Fruit fly (Drosophila melanogaster) whole organism, prepupa: ENCODE measurements around the gene Usp2.

Experiments used
- CG10669 ChIP-seq: fragments of 200-800 bp; sonication (Bioruptor generic); optimal IDR thresholded peaks from 3 replicates; lab custom pipeline; 2018; ENCODE audit warnings: missing biosample characterization, mild to moderate bottlenecking, missing genetic modification characterization, moderate library complexity
- CG6276 ChIP-seq: fragments of 200-800 bp; sonication (Bioruptor generic); optimal IDR thresholded peaks from 2 replicates; lab custom pipeline; 2017; ENCODE audit warnings: missing biosample characterization, mild to moderate bottlenecking, missing genetic modification characterization
- Gug ChIP-seq: fragments of 200-800 bp; sonication (Bioruptor generic); IDR thresholded peaks from 2 replicates; pipeline ENCODE4 v1.3.6; 2022; ENCODE audit warnings: missing biosample characterization, missing genetic modification characterization
- esn ChIP-seq: fragments of 200-800 bp; sonication (Bioruptor generic); optimal IDR thresholded peaks from 2 replicates; lab custom pipeline; 2016; ENCODE audit warnings: missing biosample characterization, mild to moderate bottlenecking, missing genetic modification characterization, moderate library complexity
- ss ChIP-seq, 2 experiments: fragments of 200-800 bp; sonication (Bioruptor generic); optimal IDR thresholded peaks; 2 replicates in 1 of 2; 3 replicates in 1 of 2; lab custom pipeline; 2017 to 2018; ENCODE audit warnings: mild to moderate bottlenecking in 2 of 2, missing biosample characterization in 2 of 2, missing genetic modification characterization in 2 of 2, moderate library complexity in 1 of 2

DNA sequence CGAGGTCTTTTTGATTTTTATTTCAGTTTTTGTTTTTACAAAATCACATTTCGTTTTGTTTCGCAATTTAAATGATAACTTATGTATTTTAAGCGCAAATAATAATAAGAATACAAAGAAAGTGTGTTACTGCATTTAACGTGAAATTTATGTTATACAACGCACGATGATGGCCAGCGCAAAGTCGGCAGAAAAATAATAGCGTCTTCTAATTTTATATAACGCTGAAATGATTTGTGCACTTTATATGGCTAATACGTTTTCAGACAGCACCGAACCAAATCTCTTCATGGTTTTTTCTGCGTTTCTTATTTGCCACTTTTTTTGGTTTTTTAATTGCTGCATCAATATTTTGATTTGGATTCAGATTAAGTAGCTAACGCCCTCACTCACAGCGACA is 19.3 kb downstream of the Usp2 start:
- TF ChIP-seq Gug (GFP tag; lab: Robert Waterston, UW) (no peak), ss (GFP tag; optimal IDR thresholded peaks at IDR 0.05; lab: Kevin White, UChicago) (no peak), CG10669 (no peak), CG6276 (GFP tag; lab: Kevin White, UChicago) (no peak), esn (GFP tag; lab: Kevin White, UChicago) (no peak)
